Worm (Caenorhabditis elegans) whole organism, mixed stage, embryonic: Measurements from ENCODE around the gene Y75B12B.13.

Source experiments
- M03D4.4 ChIP-seq: sonication (generic microtip); optimal IDR thresholded peaks from 2 replicates; lab custom pipeline; 2017; ENCODE audit warnings: mild to moderate bottlenecking, missing genetic modification characterization, missing compliant biosample characterization
- bed-3 ChIP-seq: fragments of 200-800 bp; sonication (Bioruptor generic); optimal IDR thresholded peaks from 3 replicates; lab custom pipeline; 2018; ENCODE audit warnings: mild to moderate bottlenecking, missing genetic modification characterization, moderate library complexity, missing compliant biosample characterization
- ceh-39 ChIP-seq: fragments of 150-350 bp; optimal IDR thresholded peaks from 2 replicates; lab custom pipeline; 2014; ENCODE audit warnings: missing biosample characterization, missing genetic modification characterization
- ceh-43 ChIP-seq: fragments of 200-800 bp; sonication (Bioruptor generic); optimal IDR thresholded peaks from 2 replicates; lab custom pipeline; 2018; ENCODE audit warnings: mild to moderate bottlenecking, missing genetic modification characterization, moderate library complexity, missing compliant biosample characterization
- ceh-83 ChIP-seq: fragments of 200-800 bp; sonication (Bioruptor generic); optimal IDR thresholded peaks from 2 replicates; lab custom pipeline; 2018; ENCODE audit warnings: mild to moderate bottlenecking, missing genetic modification characterization, missing compliant biosample characterization
- ces-1 ChIP-seq: fragments of 150-350 bp; optimal IDR thresholded peaks from 2 replicates; lab custom pipeline; 2014; ENCODE audit warnings: missing biosample characterization, missing genetic modification reagents, missing genetic modification characterization
- cnd-1 ChIP-seq: fragments of 200-800 bp; sonication (Bioruptor generic); optimal IDR thresholded peaks from 2 replicates; lab custom pipeline; 2018; ENCODE audit warnings: mild to moderate bottlenecking, missing genetic modification characterization, missing compliant biosample characterization
- drap-1 ChIP-seq: fragments of 200-800 bp; sonication (Bioruptor generic); optimal IDR thresholded peaks from 3 replicates; lab custom pipeline; 2018; ENCODE audit warnings: mild to moderate bottlenecking, missing genetic modification characterization, missing compliant biosample characterization
- elt-1 ChIP-seq: sonication (generic microtip); optimal IDR thresholded peaks from 2 replicates; lab custom pipeline; 2017; ENCODE audit warnings: missing genetic modification characterization, mild to moderate bottlenecking, missing compliant biosample characterization, antibody characterized with exemption, moderate library complexity, borderline replicate concordance; ENCODE audit not compliant: insufficient read depth
- elt-3 ChIP-seq: fragments of 150-350 bp; optimal IDR thresholded peaks from 2 replicates; lab custom pipeline; 2014; ENCODE audit warnings: missing biosample characterization, missing genetic modification characterization
- flh-1 ChIP-seq: fragments of 200-800 bp; sonication (Bioruptor generic); optimal IDR thresholded peaks from 2 replicates; lab custom pipeline; 2018; ENCODE audit warnings: mild to moderate bottlenecking, missing genetic modification characterization, moderate library complexity, missing compliant biosample characterization
- ham-2 ChIP-seq: fragments of 200-800 bp; sonication (Bioruptor generic); optimal IDR thresholded peaks from 2 replicates; lab custom pipeline; 2018; ENCODE audit warnings: mild to moderate bottlenecking, missing genetic modification characterization, missing compliant biosample characterization
- hlh-1 ChIP-seq: fragments of 150-350 bp; optimal IDR thresholded peaks from 2 replicates; lab custom pipeline; 2014; ENCODE audit warnings: missing biosample characterization, missing genetic modification reagents, missing genetic modification characterization
- lin-13 ChIP-seq: fragments of 150-350 bp; optimal IDR thresholded peaks from 2 replicates; lab custom pipeline; 2014; ENCODE audit warnings: missing biosample characterization, missing genetic modification characterization
- lin-32 ChIP-seq: fragments of 200-800 bp; sonication (Bioruptor generic); optimal IDR thresholded peaks from 2 replicates; lab custom pipeline; 2018; ENCODE audit warnings: mild to moderate bottlenecking, missing genetic modification characterization, missing compliant biosample characterization
- lsy-2 ChIP-seq: fragments of 150-350 bp; optimal IDR thresholded peaks from 2 replicates; lab custom pipeline; 2014; ENCODE audit warnings: missing biosample characterization, missing genetic modification characterization
- mab-5 ChIP-seq: fragments of 150-350 bp; optimal IDR thresholded peaks from 2 replicates; lab custom pipeline; 2014; ENCODE audit warnings: missing biosample characterization, missing genetic modification characterization
- mep-1 ChIP-seq: fragments of 150-350 bp; optimal IDR thresholded peaks from 2 replicates; lab custom pipeline; 2017; ENCODE audit warnings: missing biosample characterization, missing genetic modification reagents, missing genetic modification characterization, inconsistent platforms
- mls-2 ChIP-seq: sonication (generic microtip); optimal IDR thresholded peaks from 2 replicates; lab custom pipeline; 2016; ENCODE audit warnings: mild to moderate bottlenecking, missing genetic modification characterization, moderate library complexity, missing compliant biosample characterization
- nhr-12 ChIP-seq: fragments of 150-350 bp; optimal IDR thresholded peaks from 2 replicates; lab custom pipeline; 2014; ENCODE audit warnings: missing biosample characterization, missing genetic modification characterization
- nhr-237 ChIP-seq: fragments of 150-350 bp; optimal IDR thresholded peaks from 2 replicates; lab custom pipeline; 2014; ENCODE audit warnings: missing biosample characterization, missing genetic modification characterization
- nhr-76 ChIP-seq: sonication (generic microtip); optimal IDR thresholded peaks from 2 replicates; lab custom pipeline; 2017; ENCODE audit warnings: missing biosample characterization, missing genetic modification characterization
- pha-4 ChIP-seq: fragments of 150-350 bp; optimal IDR thresholded peaks from 2 replicates; lab custom pipeline; 2018; ENCODE audit warnings: missing biosample characterization, missing genetic modification reagents, missing genetic modification characterization
- sem-2 ChIP-seq: fragments of 200-800 bp; sonication (Bioruptor generic); optimal IDR thresholded peaks from 2 replicates; lab custom pipeline; 2018; ENCODE audit warnings: mild to moderate bottlenecking, missing genetic modification characterization, missing compliant biosample characterization
- snpc-4 ChIP-seq: fragments of 150-350 bp; optimal IDR thresholded peaks from 2 replicates; lab custom pipeline; 2014; ENCODE audit warnings: missing biosample characterization, missing genetic modification characterization
- sptf-1 ChIP-seq: sonication (generic microtip); optimal IDR thresholded peaks from 2 replicates; lab custom pipeline; 2017; ENCODE audit warnings: mild to moderate bottlenecking, missing genetic modification characterization, moderate library complexity, missing compliant biosample characterization
- unc-120 ChIP-seq: sonication (generic microtip); optimal IDR thresholded peaks from 2 replicates; lab custom pipeline; 2017; ENCODE audit warnings: missing genetic modification characterization, missing compliant biosample characterization; ENCODE audit not compliant: poor library complexity, severe bottlenecking
- unc-39 ChIP-seq: fragments of 150-350 bp; optimal IDR thresholded peaks from 2 replicates; lab custom pipeline; 2014; ENCODE audit warnings: missing biosample characterization, missing genetic modification characterization
- unc-62 ChIP-seq: fragments of 150-350 bp; optimal IDR thresholded peaks from 2 replicates; lab custom pipeline; 2014; ENCODE audit warnings: missing biosample characterization, missing genetic modification reagents, missing genetic modification characterization
- zip-8 ChIP-seq: fragments of 150-350 bp; optimal IDR thresholded peaks from 2 replicates; lab custom pipeline; 2014; ENCODE audit warnings: missing biosample characterization, missing genetic modification characterization
- ztf-11 ChIP-seq: fragments of 150-350 bp; optimal IDR thresholded peaks from 2 replicates; lab custom pipeline; 2014; ENCODE audit warnings: missing biosample characterization, missing genetic modification characterization

The Y75B12B.13 gene

ce11 chrV:15181899-15182298 is 11.9 kb downstream of the Y75B12B.13 start:
- TF ChIP-seq ham-2 (GFP tag; lab: Kevin White, UChicago) (no peak), nhr-76 (tag; lab: Kevin White, UChicago) (no peak), sem-2 (GFP tag; lab: Kevin White, UChicago) (no peak), unc-62 (no peak), ceh-43 (GFP tag; lab: Kevin White, UChicago) (no peak), drap-1 (GFP tag; lab: Kevin White, UChicago) (no peak), flh-1 (GFP tag; lab: Kevin White, UChicago) (no peak), mls-2 (tag; lab: Kevin White, UChicago) (no peak), ceh-83 (no peak), zip-8 (no peak), mab-5 (tag; lab: Kevin White, UChicago) (no peak), unc-120 (tag; lab: Kevin White, UChicago) (no peak), snpc-4 (tag; lab: Kevin White, UChicago) (no peak), ces-1 (no peak)

ce11 chrV:15179757-15180156 is 14.1 kb downstream of the Y75B12B.13 start, which contains the start of gene T09F5.10:
Gene T09F5.10, plus strand, starts transcription at chrV:15180057.
- TF ChIP-seq nhr-237 (tag; lab: Kevin White, UChicago): no peak
- TF ChIP-seq ham-2 (GFP tag; lab: Kevin White, UChicago): no peak
- TF ChIP-seq unc-120 (tag; lab: Kevin White, UChicago): no peak
- no peak for TF ChIP-seq hlh-1
- TF ChIP-seq lin-32: no peak
- no peak for TF ChIP-seq snpc-4 (tag; lab: Kevin White, UChicago)
- TF ChIP-seq ces-1: no peak
- no peak for TF ChIP-seq elt-1
- no peak for TF ChIP-seq elt-3 (tag; lab: Kevin White, UChicago)
- no peak for TF ChIP-seq zip-8
- TF ChIP-seq sptf-1 (tag; lab: Kevin White, UChicago): no peak
- TF ChIP-seq sem-2 (GFP tag; lab: Kevin White, UChicago): no peak
- TF ChIP-seq nhr-12: no peak
- no peak for TF ChIP-seq ztf-11
- TF ChIP-seq nhr-76 (tag; lab: Kevin White, UChicago): no peak
- no peak for TF ChIP-seq ceh-83
- TF ChIP-seq lsy-2 (tag; lab: Kevin White, UChicago): no peak
- TF ChIP-seq unc-39 (tag; lab: Kevin White, UChicago): no peak
- TF ChIP-seq bed-3: no peak

- TF ChIP-seq mls-2 (tag; lab: Kevin White, UChicago): no peak
- no peak for TF ChIP-seq unc-39 (tag; lab: Kevin White, UChicago)
Measured at ce11 chrV:15175459-15175858, 18.4 kb downstream of the Y75B12B.13 start, which contains the start of gene clec-47. Gene clec-47, plus strand, starts transcription at chrV:15175759.

ce11 chrV:15162697-15163096 is 31.1 kb downstream of the Y75B12B.13 start, which contains the start of gene srz-11:
Gene srz-11, plus strand, starts transcription at chrV:15163082.
- TF ChIP-seq hlh-1: no peak
- TF ChIP-seq nhr-237 (tag; lab: Kevin White, UChicago): no peak
- no peak for TF ChIP-seq cnd-1 (tag; lab: Kevin White, UChicago)
- no peak for TF ChIP-seq ham-2 (GFP tag; lab: Kevin White, UChicago)
- no peak for TF ChIP-seq lin-32
- no peak for TF ChIP-seq ztf-11
- no peak for TF ChIP-seq bed-3
- no peak for TF ChIP-seq zip-8
- no peak for TF ChIP-seq ceh-39 (tag; lab: Kevin White, UChicago)
- TF ChIP-seq pha-4 (tag; lab: Kevin White, UChicago): no peak
- no peak for TF ChIP-seq ces-1
- no peak for TF ChIP-seq sem-2 (GFP tag; lab: Kevin White, UChicago)
- TF ChIP-seq lsy-2 (tag; lab: Kevin White, UChicago): no peak
- no peak for TF ChIP-seq lin-13 (tag; lab: Kevin White, UChicago)
- TF ChIP-seq mep-1 (tag; lab: Kevin White, UChicago): no peak
- no peak for TF ChIP-seq elt-1
- no peak for TF ChIP-seq flh-1 (GFP tag; lab: Kevin White, UChicago)
- TF ChIP-seq unc-62: no peak

ce11 chrV:15158691-15159090 is 35.1 kb downstream of the Y75B12B.13 start, which contains the start of gene str-45:
Gene str-45, plus strand, starts transcription at chrV:15158991.
- TF ChIP-seq mab-5 (tag; lab: Kevin White, UChicago) (no peak), M03D4.4 (tag; lab: Kevin White, UChicago) (no peak), cnd-1 (tag; lab: Kevin White, UChicago) (no peak), sptf-1 (tag; lab: Kevin White, UChicago) (no peak), flh-1 (GFP tag; lab: Kevin White, UChicago) (no peak), ces-1 (no peak), elt-3 (tag; lab: Kevin White, UChicago) (no peak)
- TF ChIP-seq, all 35 proteins: peak for 0
